Fruit fly (Drosophila melanogaster) whole organism, embryonic: Measurements from ENCODE around the gene CG15742.

Source experiments
- Abd-B ChIP-seq: fragments of 200-800 bp; sonication (Bioruptor generic); optimal IDR thresholded peaks from 2 replicates; lab custom pipeline; 2018; ENCODE audit warnings: missing biosample characterization, mild to moderate bottlenecking, missing genetic modification characterization, moderate library complexity
- Ada2b ChIP-seq: fragments of 200-800 bp; sonication (Bioruptor generic); IDR thresholded peaks from 2 replicates; pipeline ENCODE4 v1.3.6; 2022; ENCODE audit warnings: missing biosample characterization, missing genetic modification characterization
- Aef1 ChIP-seq: fragments of 200-800 bp; sonication (Bioruptor generic); IDR thresholded peaks from 3 replicates; pipeline ENCODE4 v1.3.6; 2022; ENCODE audit warnings: missing biosample characterization, missing genetic modification characterization
- B-H2 ChIP-seq: fragments of 200-800 bp; sonication (Bioruptor generic); optimal IDR thresholded peaks from 2 replicates; lab custom pipeline; 2018; ENCODE audit warnings: missing biosample characterization, mild to moderate bottlenecking, missing genetic modification characterization
- CG11723 ChIP-seq: fragments of 200-800 bp; sonication (Bioruptor generic); optimal IDR thresholded peaks from 2 replicates; lab custom pipeline; 2017; ENCODE audit warnings: missing biosample characterization, mild to moderate bottlenecking, missing genetic modification characterization
- CG12942 ChIP-seq: fragments of 200-800 bp; sonication (Bioruptor generic); optimal IDR thresholded peaks from 3 replicates; lab custom pipeline; 2016; ENCODE audit warnings: missing biosample characterization, missing genetic modification characterization
- CG13287 ChIP-seq: fragments of 200-800 bp; sonication (Bioruptor generic); IDR thresholded peaks from 2 replicates; pipeline ENCODE4 v1.3.6; 2022; ENCODE audit warnings: missing biosample characterization, missing genetic modification characterization; ENCODE audit not compliant: partially characterized antibody
- CG13424 ChIP-seq: fragments of 200-800 bp; sonication (Bioruptor generic); optimal IDR thresholded peaks from 2 replicates; lab custom pipeline; 2019; ENCODE audit warnings: missing biosample characterization, mild to moderate bottlenecking, missing genetic modification characterization, moderate library complexity
- CG14441 ChIP-seq: fragments of 200-800 bp; sonication (Bioruptor generic); IDR thresholded peaks from 2 replicates; pipeline ENCODE4 v1.3.6; 2022; ENCODE audit warnings: missing biosample characterization, missing genetic modification characterization
- CG15011 ChIP-seq: fragments of 200-800 bp; sonication (Bioruptor generic); optimal IDR thresholded peaks from 3 replicates; lab custom pipeline; 2018; ENCODE audit warnings: missing biosample characterization, mild to moderate bottlenecking, missing genetic modification characterization
- CG17802 ChIP-seq: fragments of 200-800 bp; sonication (Bioruptor generic); optimal IDR thresholded peaks from 2 replicates; lab custom pipeline; 2018; ENCODE audit warnings: missing biosample characterization, mild to moderate bottlenecking, missing genetic modification characterization, moderate library complexity
- CG18011 ChIP-seq: fragments of 200-800 bp; sonication (Bioruptor generic); optimal IDR thresholded peaks from 2 replicates; lab custom pipeline; 2017; ENCODE audit warnings: missing biosample characterization, missing genetic modification characterization, mild to moderate bottlenecking, moderate library complexity, missing genotype
- CG1832 ChIP-seq: fragments of 200-800 bp; sonication (Bioruptor generic); optimal IDR thresholded peaks from 2 replicates; lab custom pipeline; 2017; ENCODE audit warnings: missing biosample characterization, mild to moderate bottlenecking, missing genetic modification characterization, inconsistent platforms
- CG2116 ChIP-seq: fragments of 200-800 bp; sonication (Bioruptor generic); optimal IDR thresholded peaks from 3 replicates; lab custom pipeline; 2018; ENCODE audit warnings: missing biosample characterization, mild to moderate bottlenecking, missing genetic modification characterization
- CG2202 ChIP-seq: fragments of 200-800 bp; sonication (Bioruptor generic); optimal IDR thresholded peaks from 2 replicates; lab custom pipeline; 2018; ENCODE audit warnings: missing biosample characterization, mild to moderate bottlenecking, missing genetic modification characterization
- CG2875 ChIP-seq: fragments of 200-800 bp; sonication (Bioruptor generic); optimal IDR thresholded peaks from 2 replicates; lab custom pipeline; 2017; ENCODE audit warnings: missing biosample characterization, mild to moderate bottlenecking, missing genetic modification characterization, missing genetic modification reagents
- CG31365 ChIP-seq: fragments of 200-800 bp; sonication (Bioruptor generic); optimal IDR thresholded peaks from 2 replicates; lab custom pipeline; 2018; ENCODE audit warnings: missing biosample characterization, mild to moderate bottlenecking, missing genetic modification characterization
- CG43689 ChIP-seq: fragments of 200-800 bp; sonication (Bioruptor generic); IDR thresholded peaks from 2 replicates; pipeline ENCODE4 v1.3.6; 2022; ENCODE audit warnings: missing biosample characterization, missing genetic modification characterization
- CG4730 ChIP-seq: fragments of 200-800 bp; sonication (Bioruptor generic); IDR thresholded peaks from 2 replicates; pipeline ENCODE4 v1.3.6; 2022; ENCODE audit warnings: missing biosample characterization, missing genetic modification characterization
- CG5953 ChIP-seq: fragments of 200-800 bp; sonication (Bioruptor generic); IDR thresholded peaks from 2 replicates; pipeline ENCODE4 v1.3.6; 2022; ENCODE audit warnings: missing biosample characterization, missing genetic modification characterization
- CG9215 ChIP-seq: fragments of 200-800 bp; sonication (Bioruptor generic); IDR thresholded peaks from 2 replicates; pipeline ENCODE4 v1.3.6; 2022; ENCODE audit warnings: missing biosample characterization, missing genetic modification characterization
- CG9817 ChIP-seq: fragments of 200-800 bp; sonication (Bioruptor generic); optimal IDR thresholded peaks from 2 replicates; lab custom pipeline; 2018; ENCODE audit warnings: missing biosample characterization, mild to moderate bottlenecking, missing genetic modification characterization, moderate library complexity
- Ets65A ChIP-seq: fragments of 200-800 bp; sonication (Bioruptor generic); peaks from one replicate; lab custom pipeline; 2016; ENCODE audit warnings: missing biosample characterization, missing genetic modification characterization
- GATAe ChIP-seq: fragments of 200-800 bp; sonication (Bioruptor generic); conservative IDR thresholded peaks from 2 replicates; pipeline ENCODE4 v1.3.6; 2022; ENCODE audit warnings: missing biosample characterization, missing genetic modification characterization
- Hr39 ChIP-seq: fragments of >200 bp; optimal IDR thresholded peaks from 2 replicates; lab custom pipeline; 2017
- Hr78 ChIP-seq, 2 experiments: fragments of 200-800 bp in 1 of 2; fragments of >200 bp in 1 of 2; sonication (Bioruptor generic) in 1 of 2; optimal IDR thresholded peaks; 2 replicates each; lab custom pipeline; 2017 to 2019; ENCODE audit warnings: missing biosample characterization in 2 of 2, missing genetic modification characterization in 2 of 2, mild to moderate bottlenecking in 1 of 2, moderate library complexity in 1 of 2
- Hsf ChIP-seq: fragments of 200-800 bp; sonication (Bioruptor generic); optimal IDR thresholded peaks from 3 replicates; lab custom pipeline; 2016; ENCODE audit warnings: missing biosample characterization, missing genetic modification characterization
- Jarid2 ChIP-seq: fragments of 200-800 bp; sonication (Bioruptor generic); optimal IDR thresholded peaks from 3 replicates; lab custom pipeline; 2017; ENCODE audit warnings: mild to moderate bottlenecking, missing biosample characterization, missing genetic modification reagents, missing genetic modification characterization
- Opbp ChIP-seq: fragments of 200-800 bp; sonication (Bioruptor generic); IDR thresholded peaks from 3 replicates; pipeline ENCODE4 v1.3.6; 2022; ENCODE audit warnings: missing biosample characterization, missing genetic modification characterization; ENCODE audit not compliant: partially characterized antibody
- Tbp ChIP-seq: fragments of >200 bp; optimal IDR thresholded peaks from 2 replicates; lab custom pipeline; 2018; ENCODE audit warnings: missing biosample characterization, missing genetic modification characterization
- Vsx1 ChIP-seq: fragments of 200-800 bp; sonication (Bioruptor generic); optimal IDR thresholded peaks from 2 replicates; lab custom pipeline; 2017; ENCODE audit warnings: missing biosample characterization, mild to moderate bottlenecking, missing genetic modification characterization, missing genetic modification reagents
- YL-1 ChIP-seq: fragments of 200-800 bp; sonication (Bioruptor generic); optimal IDR thresholded peaks from 3 replicates; lab custom pipeline; 2017; ENCODE audit warnings: missing biosample characterization, mild to moderate bottlenecking, missing genetic modification characterization
- ac ChIP-seq: fragments of 200-800 bp; sonication (Bioruptor generic); optimal IDR thresholded peaks from 3 replicates; lab custom pipeline; 2017; ENCODE audit warnings: missing biosample characterization, mild to moderate bottlenecking, missing genetic modification characterization
- cad ChIP-seq: fragments of >200 bp; optimal IDR thresholded peaks from 2 replicates; lab custom pipeline; 2017; ENCODE audit warnings: missing biosample characterization, missing genetic modification characterization
- cas ChIP-seq: fragments of 200-800 bp; sonication (Bioruptor generic); IDR thresholded peaks from 2 replicates; pipeline ENCODE4 v1.3.6; 2022; ENCODE audit warnings: missing biosample characterization, missing genetic modification characterization
- cato ChIP-seq: fragments of 200-800 bp; sonication (Bioruptor generic); optimal IDR thresholded peaks from 2 replicates; lab custom pipeline; 2016; ENCODE audit warnings: missing biosample characterization, missing genetic modification characterization, borderline replicate concordance
- chn ChIP-seq: fragments of 200-800 bp; sonication (Bioruptor generic); optimal IDR thresholded peaks from 2 replicates; lab custom pipeline; 2016; ENCODE audit warnings: missing biosample characterization, missing genetic modification characterization
- dpn ChIP-seq, 2 experiments: fragments of 200-800 bp; sonication (Bioruptor generic); optimal IDR thresholded peaks; 3 replicates each; lab custom pipeline; 2016; ENCODE audit warnings: missing biosample characterization in 2 of 2, missing genetic modification characterization in 2 of 2
- nerfin-2 ChIP-seq: fragments of 200-800 bp; sonication (Bioruptor generic); IDR thresholded peaks from 2 replicates; pipeline ENCODE4 v1.3.6; 2022; ENCODE audit warnings: missing biosample characterization, missing genetic modification characterization; ENCODE audit not compliant: partially characterized antibody
- phol ChIP-seq: fragments of 200-800 bp; sonication (Bioruptor generic); optimal IDR thresholded peaks from 3 replicates; lab custom pipeline; 2018; ENCODE audit warnings: missing biosample characterization, mild to moderate bottlenecking, missing genetic modification characterization, moderate library complexity
- prd ChIP-seq, 3 experiments: fragments of >200 bp in 2 of 3; fragments of 200-800 bp in 1 of 3; sonication (Bioruptor generic) in 1 of 3; optimal IDR thresholded peaks in 2 of 3; IDR thresholded peaks in 1 of 3; 2 replicates in 2 of 3; 3 replicates in 1 of 3; pipeline versions ENCODE4 v1.3.6 to Lab custom; 2017 to 2022; ENCODE audit warnings: missing biosample characterization in 1 of 3, missing genetic modification characterization in 1 of 3
- salm ChIP-seq: fragments of 200-800 bp; sonication (Bioruptor generic); optimal IDR thresholded peaks from 2 replicates; lab custom pipeline; 2018; ENCODE audit warnings: missing biosample characterization, mild to moderate bottlenecking, missing genetic modification characterization
- tna ChIP-seq: fragments of 200-800 bp; sonication (Bioruptor generic); IDR thresholded peaks from 2 replicates; pipeline ENCODE4 v1.3.6; 2022; ENCODE audit warnings: missing biosample characterization, missing genetic modification characterization; ENCODE audit not compliant: partially characterized antibody
- tx ChIP-seq: fragments of 200-800 bp; sonication (Bioruptor generic); optimal IDR thresholded peaks from 2 replicates; lab custom pipeline; 2016; ENCODE audit warnings: missing biosample characterization, missing genetic modification characterization
- wdn ChIP-seq: fragments of 200-800 bp; sonication (Bioruptor generic); IDR thresholded peaks from 2 replicates; pipeline ENCODE4 v1.3.6; 2022; ENCODE audit warnings: missing biosample characterization, missing genetic modification characterization
- wor ChIP-seq: fragments of 200-800 bp; sonication (Bioruptor generic); IDR thresholded peaks from 2 replicates; pipeline ENCODE4 v1.3.6; 2022; ENCODE audit warnings: missing biosample characterization, missing genetic modification characterization
- z ChIP-seq: fragments of 200-800 bp; sonication (Bioruptor generic); IDR thresholded peaks from 3 replicates; pipeline ENCODE4 v1.3.6; 2022; ENCODE audit warnings: missing biosample characterization, missing genetic modification characterization

Gene CG15742

DNA sequence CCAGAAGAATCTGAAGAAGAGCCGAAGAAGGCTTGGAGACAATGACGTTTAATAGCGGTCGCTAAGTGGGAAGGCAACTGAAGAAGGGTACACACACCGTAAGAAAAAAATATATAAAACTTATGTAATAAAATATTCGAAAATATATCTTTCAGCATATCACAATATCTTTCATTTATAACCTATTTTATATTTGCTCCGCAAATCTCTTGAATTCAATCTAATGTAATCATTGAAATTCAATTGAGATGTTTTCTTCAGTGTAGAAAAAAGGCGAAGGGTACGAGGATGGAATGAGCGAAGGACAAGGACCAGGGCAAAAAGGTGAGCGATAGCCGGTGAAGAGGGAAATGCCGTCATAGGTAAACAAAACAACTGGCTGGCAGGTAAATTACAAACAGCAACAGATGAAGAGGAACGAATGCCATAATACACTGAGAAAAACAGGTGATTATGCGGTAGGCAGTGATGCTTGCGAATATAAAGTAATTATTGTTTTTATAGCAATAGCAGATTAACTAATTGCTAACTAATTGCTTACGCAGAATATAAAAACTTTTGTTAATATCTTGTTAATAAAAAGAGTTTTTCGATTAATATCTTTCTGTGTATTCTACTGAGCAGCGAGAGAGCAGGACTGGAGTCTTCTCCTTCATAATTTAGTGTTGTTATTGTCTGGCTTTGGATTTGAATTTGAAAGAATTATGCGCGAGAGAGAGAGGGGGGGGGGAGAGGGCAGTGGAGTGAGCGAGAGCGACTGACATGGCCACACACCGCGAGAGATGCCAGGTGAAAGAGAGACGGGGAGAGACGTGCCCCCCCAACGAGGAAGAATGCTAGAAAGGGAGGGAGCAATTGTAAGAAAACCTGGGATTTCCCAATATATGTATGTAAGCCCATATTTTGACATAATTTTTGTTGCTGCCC, 24.2 kb downstream of the CG15742 start (continued):
- TF ChIP-seq CG2116, result peak; percentile 35
- no peak for TF ChIP-seq Hr39 (lab: Kevin White, UChicago)
- peak; percentile 84 for TF ChIP-seq Hsf (GFP tag; lab: Kevin White, UChicago)
- peak; percentile 62; the same call in 2 of the 3 replicates for TF ChIP-seq Aef1 (GFP tag; lab: Robert Waterston, UW)
- peak; percentile 45 for TF ChIP-seq cato (GFP tag; lab: Kevin White, UChicago)
- no peak for TF ChIP-seq nerfin-2
- peak; percentile 39; the same call in 1 of the 2 replicates for TF ChIP-seq CG5953
- peak; percentile 82 for TF ChIP-seq CG15011 (GFP tag; lab: Kevin White, UChicago)
- peak; percentile 44 for TF ChIP-seq CG9817 (tag; lab: Kevin White, UChicago)
- TF ChIP-seq CG12942, result peak; percentile 69
- peak; percentile 82 for TF ChIP-seq chn (GFP tag; lab: Kevin White, UChicago)
- TF ChIP-seq CG43689 (GFP tag; lab: Robert Waterston, UW), result peak; percentile 57; the same call in 1 of the 2 replicates
- TF ChIP-seq cas, result no peak; the same call in 1 of the 2 replicates
- TF ChIP-seq CG11723 (GFP tag; lab: Kevin White, UChicago), result peak; percentile 51
- TF ChIP-seq GATAe, result no peak
- TF ChIP-seq CG2875, result peak; percentile 72
- TF ChIP-seq CG4730, result peak; percentile 81
- TF ChIP-seq CG1832 (GFP tag; lab: Kevin White, UChicago), result peak; percentile 84
- peak; percentile 83 for TF ChIP-seq CG13424 (tag; lab: Kevin White, UChicago)
- TF ChIP-seq Vsx1 (GFP tag; lab: Kevin White, UChicago), result peak; percentile 35
- TF ChIP-seq Ada2b (GFP tag; lab: Robert Waterston, UW), result peak; percentile 84
- TF ChIP-seq z (GFP tag; lab: Robert Waterston, UW), result peak; percentile 33; the same call in 1 of the 3 replicates
- peak; percentile 44 for TF ChIP-seq YL-1 (GFP tag; lab: Kevin White, UChicago)
- peak; percentile 61 for TF ChIP-seq tx
- no peak for TF ChIP-seq tna (GFP tag; lab: Robert Waterston, UW)
- TF ChIP-seq CG13287, result no peak
- no peak for TF ChIP-seq CG31365 (tag; lab: Kevin White, UChicago)
- peak; percentile 18 for TF ChIP-seq Jarid2
- peak; percentile 76 for TF ChIP-seq CG9215 (GFP tag; lab: Robert Waterston, UW)
- no peak for TF ChIP-seq Tbp (GFP tag; lab: Kevin White, UChicago)
- peak; percentile 68 for TF ChIP-seq salm (tag; lab: Kevin White, UChicago)
- no peak for TF ChIP-seq cad (GFP tag; lab: Kevin White, UChicago)
- peak; percentile 91 for TF ChIP-seq CG2202 (tag; lab: Kevin White, UChicago)
- peak in 1 of 2 experiments; percentile 39 for TF ChIP-seq Hr78 (GFP tag; optimal IDR thresholded peaks at IDR 0.05; lab: Kevin White, UChicago)
- TF ChIP-seq wdn (GFP tag; lab: Robert Waterston, UW), result peak; percentile 32
- no peak for TF ChIP-seq CG18011
- TF ChIP-seq Ets65A (GFP tag; lab: Kevin White, UChicago), result peak; percentile 98
- peak; percentile 91 for TF ChIP-seq phol (tag; lab: Kevin White, UChicago)
- peak; percentile 67 for TF ChIP-seq CG14441
- TF ChIP-seq Opbp (GFP tag; lab: Robert Waterston, UW), result no peak
- TF ChIP-seq B-H2, result no peak
- TF ChIP-seq Abd-B (GFP tag; lab: Kevin White, UChicago), result peak; percentile 69
- peak; percentile 52 for TF ChIP-seq CG17802 (tag; lab: Kevin White, UChicago)
- peak; percentile 47 for TF ChIP-seq wor (GFP tag; lab: Robert Waterston, UW)
- peak; percentile 71 to 82 for TF ChIP-seq dpn (GFP tag; optimal IDR thresholded peaks at IDR 0.05; lab: Kevin White, UChicago)
- peak; percentile 84 for TF ChIP-seq ac (GFP tag; lab: Kevin White, UChicago)
- no peak for TF ChIP-seq prd (optimal IDR thresholded peaks at IDR 0.05; lab: Kevin White, UChicago)
- TF ChIP-seq prd (GFP tag; IDR thresholded peaks at IDR 0.05; lab: Robert Waterston, UW), result peak; percentile 96
